Fruit fly (Drosophila melanogaster): Measurements from ENCODE around the gene Oatp33Ea.

Gene Oatp33Ea

dm6 chr2L:12433712-12434534 lies 11.8 kb downstream of the Oatp33Ea start, which contains the start of gene eRF3 (continued):
- TF ChIP-seq h (optimal IDR thresholded peaks at IDR 0.05) (no peak), Oaz (GFP tag; IDR thresholded peaks at IDR 0.05) (0 out of 2 replicates have a peak, but pooled peaks have one; percentile 45), Blimp-1 (GFP tag; optimal IDR thresholded peaks at IDR 0.05) (peak; percentile 74), Chrac-16 (GFP tag; optimal IDR thresholded peaks at IDR 0.05) (peak; percentile 76), CG15011 (GFP tag; optimal IDR thresholded peaks at IDR 0.05) (peak; percentile 20), CG8924 (tag; optimal IDR thresholded peaks at IDR 0.05) (peak; percentile 90), her (GFP tag; optimal IDR thresholded peaks at IDR 0.05) (no peak), mirr (GFP tag; optimal IDR thresholded peaks at IDR 0.05) (peak; percentile 9), Rx (GFP tag; IDR thresholded peaks at IDR 0.05) (0 out of 2 replicates have a peak, but pooled peaks have one; percentile 34), pnt (GFP tag; optimal IDR thresholded peaks at IDR 0.05) (no peak), Kr (GFP tag; optimal IDR thresholded peaks at IDR 0.05) (no peak), pb (GFP tag; optimal IDR thresholded peaks at IDR 0.05) (no peak), tna (GFP tag; IDR thresholded peaks at IDR 0.05; ENCODE audit: partially characterized antibody) (no peak; the same call in 1 of the 2 replicates), knrl (GFP tag; IDR thresholded peaks at IDR 0.05; ENCODE audit: partially characterized antibody) (peak; percentile 68), nmo (GFP tag; optimal IDR thresholded peaks at IDR 0.05) (peak; percentile 92), Atf6 (GFP tag; IDR thresholded peaks at IDR 0.05) (peak; percentile 75), CG17361 (GFP tag; IDR thresholded peaks at IDR 0.05) (peak; percentile 96), Med (GFP tag) (peak; percentile 74), Fer3 (tag; optimal IDR thresholded peaks at IDR 0.05) (peak; percentile 74), CG1602 (GFP tag; optimal IDR thresholded peaks at IDR 0.05) (peak; percentile 76), br (optimal IDR thresholded peaks at IDR 0.05) (no peak), sqz (GFP tag; optimal IDR thresholded peaks at IDR 0.05) (peak; percentile 71), cad (GFP tag; optimal IDR thresholded peaks at IDR 0.05) (no peak), CG8089 (GFP tag; optimal IDR thresholded peaks at IDR 0.05) (no peak), CG11695 (GFP tag; IDR thresholded peaks at IDR 0.05) (peak; percentile 62; the same call in 2 of the 3 replicates), al (GFP tag; IDR thresholded peaks at IDR 0.05) (peak; percentile 77), CG1233 (GFP tag; optimal IDR thresholded peaks at IDR 0.05) (peak; percentile 73), kni (GFP tag; optimal IDR thresholded peaks at IDR 0.05) (no peak), CG32767 (GFP tag; IDR thresholded peaks at IDR 0.05) (no peak; the same call in 1 of the 2 replicates), crol (GFP tag; IDR thresholded peaks at IDR 0.05) (no peak), bcd (GFP tag; optimal IDR thresholded peaks at IDR 0.05) (peak; percentile 63), rib (GFP tag; IDR thresholded peaks at IDR 0.05) (no peak), CG4617 (GFP tag; optimal IDR thresholded peaks at IDR 0.05; ENCODE audit: borderline replicate concordance) (no peak), CG8765 (GFP tag; IDR thresholded peaks at IDR 0.05) (peak; percentile 51), Max (GFP tag; optimal IDR thresholded peaks at IDR 0.05) (peak; percentile 48), CG12236 (GFP tag; optimal IDR thresholded peaks at IDR 0.05) (no peak), Optix (GFP tag; IDR thresholded peaks at IDR 0.05) (peak; percentile 59; the same call in 2 of the 3 replicates), CG10462 (GFP tag; optimal IDR thresholded peaks at IDR 0.05) (peak; percentile 0), vvl (GFP tag; IDR thresholded peaks at IDR 0.05) (peak; percentile 83), ems (GFP tag; optimal IDR thresholded peaks at IDR 0.05) (no peak), chm (GFP tag; IDR thresholded peaks at IDR 0.05) (0 out of 2 replicates have a peak, but pooled peaks have one; percentile 61), Gug (GFP tag; IDR thresholded peaks at IDR 0.05) (peak; percentile 66; the same call in 3 of the 4 replicates), z (GFP tag; IDR thresholded peaks at IDR 0.05) (no peak), CG33557 (GFP tag; optimal IDR thresholded peaks at IDR 0.05) (peak; percentile 77), dmrt99B (tag; optimal IDR thresholded peaks at IDR 0.05) (peak; percentile 83), vfl (GFP tag; optimal IDR thresholded peaks at IDR 0.05) (no peak), Ssrp (tag; optimal IDR thresholded peaks at IDR 0.05) (peak; percentile 86), CG5953 (GFP tag; IDR thresholded peaks at IDR 0.05) (no peak), CG3726 (GFP tag; IDR thresholded peaks at IDR 0.05) (0 out of 3 replicates have a peak, but pooled peaks have one; percentile 44), CG17829 (tag; optimal IDR thresholded peaks at IDR 0.05) (peak; percentile 85)
